Worm (Caenorhabditis elegans): ENCODE data around the gene lgc-21.

- TF ChIP-seq ztf-23 (GFP tag; IDR thresholded peaks at IDR 0.05) (no peak), cog-1 (tag; optimal IDR thresholded peaks at IDR 0.05) (no peak), flt-1 (GFP tag; IDR thresholded peaks at IDR 0.05) (no peak)
These were observed 23.2 kb upstream of the lgc-21 start for ce11 chrX:14090990-14091389.
